Fruit fly (Drosophila melanogaster) whole organism, embryonic: Measurements from ENCODE around the gene CG10019.
A peak's percentile ranks its signal among the peaks of the same experiment; 100 is the strongest.

ENCODE experiments used
- Antp ChIP-seq: fragments of 200-800 bp; sonication (Bioruptor generic); optimal IDR thresholded peaks from 3 replicates; lab custom pipeline; 2016; ENCODE audit warnings: missing biosample characterization, missing genetic modification characterization
- Atf6 ChIP-seq: fragments of 200-800 bp; sonication (Bioruptor generic); IDR thresholded peaks from 2 replicates; pipeline ENCODE4 v1.3.6; 2022; ENCODE audit warnings: missing biosample characterization, missing genetic modification characterization
- B-H1 ChIP-seq: fragments of 200-800 bp; sonication (Bioruptor generic); IDR thresholded peaks from 3 replicates; pipeline ENCODE4 v1.3.6; 2022; ENCODE audit warnings: missing biosample characterization, missing genetic modification characterization
- CG12219 ChIP-seq: fragments of 200-800 bp; sonication (Bioruptor generic); optimal IDR thresholded peaks from 3 replicates; lab custom pipeline; 2018; ENCODE audit warnings: missing biosample characterization, mild to moderate bottlenecking, missing genetic modification characterization
- CG1602 ChIP-seq: fragments of 200-800 bp; sonication (Bioruptor generic); optimal IDR thresholded peaks from 3 replicates; lab custom pipeline; 2016; ENCODE audit warnings: missing biosample characterization, missing genetic modification characterization
- CG16863 ChIP-seq: fragments of 200-800 bp; sonication (Bioruptor generic); optimal IDR thresholded peaks from 3 replicates; lab custom pipeline; 2016; ENCODE audit warnings: missing biosample characterization, missing genetic modification characterization
- CG2199 ChIP-seq: fragments of 200-800 bp; sonication (Bioruptor generic); IDR thresholded peaks from 3 replicates; pipeline ENCODE4 v1.3.6; 2022; ENCODE audit warnings: missing biosample characterization, missing genetic modification characterization
- CG30403 ChIP-seq: fragments of 200-800 bp; sonication (Bioruptor generic); optimal IDR thresholded peaks from 3 replicates; lab custom pipeline; 2016; ENCODE audit warnings: missing biosample characterization, missing genetic modification characterization
- CG42726 ChIP-seq: fragments of 200-800 bp; sonication (Bioruptor generic); IDR thresholded peaks from 2 replicates; pipeline ENCODE4 v1.3.6; 2022; ENCODE audit warnings: missing biosample characterization, missing genetic modification characterization; ENCODE audit not compliant: partially characterized antibody
- CG7372 ChIP-seq: fragments of 200-800 bp; sonication (Bioruptor generic); IDR thresholded peaks from 2 replicates; pipeline ENCODE4 v1.3.6; 2022; ENCODE audit warnings: missing biosample characterization, missing genetic modification characterization
- CG7928 ChIP-seq: fragments of 200-800 bp; sonication (Bioruptor generic); optimal IDR thresholded peaks from 2 replicates; lab custom pipeline; 2017; ENCODE audit warnings: missing biosample characterization, mild to moderate bottlenecking, missing genetic modification characterization
- CG7987 ChIP-seq: fragments of 200-800 bp; sonication (Bioruptor generic); optimal IDR thresholded peaks from 2 replicates; lab custom pipeline; 2018; ENCODE audit warnings: missing biosample characterization, mild to moderate bottlenecking, missing genetic modification characterization, moderate library complexity
- CG8089 ChIP-seq: fragments of 200-800 bp; sonication (Bioruptor generic); optimal IDR thresholded peaks from 3 replicates; lab custom pipeline; 2016; ENCODE audit warnings: missing biosample characterization, missing genetic modification characterization
- Camta ChIP-seq: fragments of 200-800 bp; sonication (Bioruptor generic); optimal IDR thresholded peaks from 2 replicates; lab custom pipeline; 2016; ENCODE audit warnings: missing biosample characterization, missing genetic modification characterization
- H15 ChIP-seq: fragments of 200-800 bp; sonication (Bioruptor generic); IDR thresholded peaks from 3 replicates; pipeline ENCODE4 v1.3.6; 2022; ENCODE audit warnings: missing biosample characterization, missing genetic modification characterization
- H2.0 ChIP-seq: fragments of 200-800 bp; sonication (Bioruptor generic); IDR thresholded peaks from 2 replicates; pipeline ENCODE4 v1.3.6; 2022; ENCODE audit warnings: missing biosample characterization, missing genetic modification characterization
- Mes4 ChIP-seq: fragments of 200-800 bp; sonication (Bioruptor generic); optimal IDR thresholded peaks from 2 replicates; lab custom pipeline; 2016; ENCODE audit warnings: missing biosample characterization, missing genetic modification characterization
- NC2β ChIP-seq: fragments of 200-800 bp; sonication (Bioruptor generic); optimal IDR thresholded peaks from 2 replicates; lab custom pipeline; 2016; ENCODE audit warnings: missing biosample characterization, missing genetic modification characterization
- Opbp ChIP-seq: fragments of 200-800 bp; sonication (Bioruptor generic); IDR thresholded peaks from 3 replicates; pipeline ENCODE4 v1.3.6; 2022; ENCODE audit warnings: missing biosample characterization, missing genetic modification characterization; ENCODE audit not compliant: partially characterized antibody
- Optix ChIP-seq: fragments of 200-800 bp; sonication (Bioruptor generic); IDR thresholded peaks from 3 replicates; pipeline ENCODE4 v1.3.6; 2022; ENCODE audit warnings: missing biosample characterization, missing genetic modification characterization
- Pdp1 ChIP-seq, 2 experiments: fragments of 200-800 bp; sonication (Bioruptor generic); optimal IDR thresholded peaks; 3 replicates each; lab custom pipeline; 2016; ENCODE audit warnings: missing biosample characterization in 2 of 2, missing genetic modification characterization in 2 of 2, mild to moderate bottlenecking in 1 of 2, moderate library complexity in 1 of 2
- Ptx1 ChIP-seq: fragments of 200-800 bp; sonication (Bioruptor generic); IDR thresholded peaks from 2 replicates; pipeline ENCODE4 v1.3.6; 2022; ENCODE audit warnings: missing biosample characterization, missing genetic modification characterization
- Rfx ChIP-seq: fragments of 200-800 bp; sonication (Bioruptor generic); IDR thresholded peaks from 2 replicates; pipeline ENCODE4 v1.3.6; 2022; ENCODE audit warnings: missing biosample characterization, missing genetic modification characterization
- Rx ChIP-seq: fragments of 200-800 bp; sonication (Bioruptor generic); IDR thresholded peaks from 2 replicates; pipeline ENCODE4 v1.3.6; 2022; ENCODE audit warnings: missing biosample characterization, missing genetic modification characterization
- Trl ChIP-seq, 3 experiments: fragments of >200 bp in 2 of 3; fragments of 200-800 bp in 1 of 3; sonication (Bioruptor generic) in 1 of 3; optimal IDR thresholded peaks; 2 replicates in 1 of 3; 3 replicates in 2 of 3; lab custom pipeline; 2016 to 2017; ENCODE audit warnings: missing biosample characterization in 1 of 3, missing genetic modification characterization in 1 of 3
- Xrp1 ChIP-seq: fragments of 200-800 bp; sonication (Bioruptor generic); IDR thresholded peaks from 2 replicates; pipeline ENCODE4 v1.3.6; 2022; ENCODE audit warnings: missing biosample characterization, missing genetic modification characterization
- ap ChIP-seq: fragments of 200-800 bp; sonication (Bioruptor generic); IDR thresholded peaks from 2 replicates; pipeline ENCODE4 v1.3.6; 2022; ENCODE audit warnings: missing biosample characterization, missing genetic modification characterization
- chinmo ChIP-seq: fragments of 200-800 bp; sonication (Bioruptor generic); IDR thresholded peaks from 4 replicates; pipeline ENCODE4 v1.3.6; 2022; ENCODE audit warnings: missing biosample characterization, missing genetic modification characterization; ENCODE audit not compliant: partially characterized antibody
- dmrt11E ChIP-seq: fragments of 200-800 bp; sonication (Bioruptor generic); optimal IDR thresholded peaks from 3 replicates; lab custom pipeline; 2018; ENCODE audit warnings: missing biosample characterization, mild to moderate bottlenecking, missing genetic modification characterization, moderate library complexity
- ems ChIP-seq: fragments of 200-800 bp; sonication (Bioruptor generic); optimal IDR thresholded peaks from 3 replicates; lab custom pipeline; 2016; ENCODE audit warnings: missing biosample characterization, missing genetic modification characterization
- eve ChIP-seq, 2 experiments: fragments of >200 bp; optimal IDR thresholded peaks; 2 replicates each; lab custom pipeline; 2017; ENCODE audit warnings: missing biosample characterization in 2 of 2, missing genetic modification characterization in 2 of 2
- fd3F ChIP-seq: fragments of 200-800 bp; sonication (Bioruptor generic); optimal IDR thresholded peaks from 2 replicates; lab custom pipeline; 2018; ENCODE audit warnings: missing biosample characterization, mild to moderate bottlenecking, missing genetic modification characterization, moderate library complexity
- grau ChIP-seq: fragments of 200-800 bp; optimal IDR thresholded peaks from 3 replicates; lab custom pipeline; 2019; ENCODE audit warnings: missing biosample characterization, mild to moderate bottlenecking, missing genetic modification characterization, moderate library complexity
- jumu ChIP-seq: fragments of 200-800 bp; sonication (Bioruptor generic); optimal IDR thresholded peaks from 3 replicates; lab custom pipeline; 2016; ENCODE audit warnings: missing biosample characterization, missing genetic modification characterization
- maf-S ChIP-seq: fragments of 200-800 bp; sonication (Bioruptor generic); optimal IDR thresholded peaks from 2 replicates; lab custom pipeline; 2016; ENCODE audit warnings: missing biosample characterization, missing genetic modification characterization
- peb ChIP-seq: fragments of 200-800 bp; sonication (Bioruptor generic); IDR thresholded peaks from 2 replicates; pipeline ENCODE4 v1.3.6; 2022; ENCODE audit warnings: missing biosample characterization, missing genetic modification characterization
- phol ChIP-seq: fragments of 200-800 bp; sonication (Bioruptor generic); optimal IDR thresholded peaks from 3 replicates; lab custom pipeline; 2018; ENCODE audit warnings: missing biosample characterization, mild to moderate bottlenecking, missing genetic modification characterization, moderate library complexity
- pita ChIP-seq: fragments of 200-800 bp; sonication (Bioruptor generic); optimal IDR thresholded peaks from 2 replicates; lab custom pipeline; 2017; ENCODE audit warnings: missing biosample characterization, mild to moderate bottlenecking, missing genetic modification characterization
- sens ChIP-seq: fragments of 200-800 bp; sonication (Bioruptor generic); peaks from one replicate; lab custom pipeline; 2016; ENCODE audit warnings: missing biosample characterization, missing genetic modification characterization
- slp2 ChIP-seq: fragments of 200-800 bp; sonication (Bioruptor generic); optimal IDR thresholded peaks from 2 replicates; lab custom pipeline; 2016; ENCODE audit warnings: missing biosample characterization, missing genetic modification characterization
- vnd ChIP-seq: fragments of 200-800 bp; sonication (Bioruptor generic); IDR thresholded peaks from 3 replicates; pipeline ENCODE4 v1.3.6; 2022; ENCODE audit warnings: missing biosample characterization, missing genetic modification characterization; ENCODE audit not compliant: partially characterized antibody
- zf30C ChIP-seq: fragments of 200-800 bp; sonication (Bioruptor generic); optimal IDR thresholded peaks from 3 replicates; lab custom pipeline; 2018; ENCODE audit warnings: missing biosample characterization, mild to moderate bottlenecking, missing genetic modification characterization

Gene CG10019

dm6 chr2L:3712949-3713416 is 17.3 kb upstream of the CG10019 start, which contains the start of the genes CG31955 and CG2818 (continued):
- TF ChIP-seq Mes4: no peak
- TF ChIP-seq jumu (GFP tag; lab: Kevin White, UChicago): no peak
- 0 out of 2 replicates have a peak, but pooled peaks have one; percentile 16 for TF ChIP-seq CG42726 (GFP tag; lab: Robert Waterston, UW)
- TF ChIP-seq grau (tag; lab: Kevin White, UChicago): peak; percentile 18
- TF ChIP-seq ap (GFP tag; lab: Robert Waterston, UW): no peak
- no peak for TF ChIP-seq CG7928 (GFP tag; lab: Kevin White, UChicago)
- no peak for TF ChIP-seq CG7987 (GFP tag; lab: Kevin White, UChicago)
- no peak for TF ChIP-seq Camta (GFP tag; lab: Kevin White, UChicago)
- no peak for TF ChIP-seq ems (GFP tag; lab: Kevin White, UChicago)
- no peak for TF ChIP-seq Rfx
- TF ChIP-seq dmrt11E (tag; lab: Kevin White, UChicago): no peak
- TF ChIP-seq H15: no peak
- TF ChIP-seq CG30403 (GFP tag; lab: Kevin White, UChicago): no peak
- no peak for TF ChIP-seq CG1602 (GFP tag; lab: Kevin White, UChicago)
- peak; percentile 64; the same call in 1 of the 3 replicates for TF ChIP-seq Opbp (GFP tag; lab: Robert Waterston, UW)
- TF ChIP-seq CG8089: no peak
- peak; percentile 73 for TF ChIP-seq phol (tag; lab: Kevin White, UChicago)
- no peak for TF ChIP-seq CG7372 (GFP tag; lab: Robert Waterston, UW)
- no peak for TF ChIP-seq Antp
- no peak for TF ChIP-seq fd3F (GFP tag; lab: Kevin White, UChicago)
- TF ChIP-seq NC2β (GFP tag; lab: Kevin White, UChicago): peak; percentile 3
- TF ChIP-seq zf30C: no peak
- no peak for TF ChIP-seq CG12219 (GFP tag; lab: Kevin White, UChicago)
- no peak for TF ChIP-seq slp2 (GFP tag; lab: Kevin White, UChicago)
- TF ChIP-seq H2.0 (GFP tag; lab: Robert Waterston, UW): no peak
- TF ChIP-seq CG16863 (GFP tag; lab: Kevin White, UChicago): no peak
- TF ChIP-seq B-H1: no peak
- 0 out of 4 replicates have a peak, but pooled peaks have one; percentile 10 for TF ChIP-seq chinmo
- no peak for TF ChIP-seq Ptx1
- no peak for TF ChIP-seq maf-S (GFP tag; lab: Kevin White, UChicago)
- TF ChIP-seq vnd: peak; percentile 36; the same call in 1 of the 3 replicates
- TF ChIP-seq pita (GFP tag; lab: Kevin White, UChicago): no peak

dm6 chr2L:3713545-3714156 is 16.6 kb upstream of the CG10019 start:
- TF ChIP-seq peb (GFP tag; lab: Robert Waterston, UW) (no peak), Trl (optimal IDR thresholded peaks at IDR 0.05; lab: Kevin White, UChicago) (peak in 1 of 2 experiments; percentile 13), Trl (GFP tag; optimal IDR thresholded peaks at IDR 0.05; lab: Kevin White, UChicago) (no peak), Xrp1 (GFP tag; lab: Robert Waterston, UW) (no peak), eve (GFP tag; optimal IDR thresholded peaks at IDR 0.05; lab: Kevin White, UChicago) (peak in 1 of 2 experiments; percentile 89), Rx (no peak), CG30403 (GFP tag; lab: Kevin White, UChicago) (no peak), CG2199 (GFP tag; lab: Robert Waterston, UW) (0 out of 3 replicates have a peak, but pooled peaks have one; percentile 26), ap (GFP tag; lab: Robert Waterston, UW) (peak; percentile 18; the same call in 1 of the 2 replicates), grau (tag; lab: Kevin White, UChicago) (peak; percentile 88), sens (GFP tag; lab: Kevin White, UChicago) (peak; percentile 43), Atf6 (GFP tag; lab: Robert Waterston, UW) (0 out of 2 replicates have a peak, but pooled peaks have one; percentile 8), Pdp1 (GFP tag; optimal IDR thresholded peaks at IDR 0.05; lab: Kevin White, UChicago) (peak in 1 of 2 experiments; percentile 77), Optix (no peak)
